Worm (Caenorhabditis elegans) whole organism, early embryonic: ENCODE data around the gene nhr-138.

Experiments
- F13C5.2 ChIP-seq: sonication (generic microtip); optimal IDR thresholded peaks from 2 replicates; lab custom pipeline; 2017; ENCODE audit warnings: mild to moderate bottlenecking, missing genetic modification characterization, inconsistent platforms, missing compliant biosample characterization
- ama-1 ChIP-seq: fragments of 150-350 bp; optimal IDR thresholded peaks from 2 replicates; lab custom pipeline; 2014
- ets-7 ChIP-seq: sonication (generic microtip); optimal IDR thresholded peaks from 2 replicates; lab custom pipeline; 2016; ENCODE audit warnings: missing genotype, missing genetic modification characterization, missing compliant biosample characterization
- hmbx-1 ChIP-seq: sonication (generic microtip); optimal IDR thresholded peaks from 2 replicates; lab custom pipeline; 2016; ENCODE audit warnings: mild to moderate bottlenecking, missing genetic modification characterization, missing compliant biosample characterization
- tbx-37 ChIP-seq: fragments of 200-800 bp; sonication (Bioruptor generic); conservative IDR thresholded peaks from 2 replicates; pipeline ENCODE4 v1.3.6; 2022; ENCODE audit warnings: missing genetic modification reagents, missing genetic modification characterization, missing compliant biosample characterization

- TF ChIP-seq ama-1 (lab: Kevin White, UChicago) = no peak
- TF ChIP-seq hmbx-1 (tag; lab: Kevin White, UChicago) = no peak
- TF ChIP-seq F13C5.2 = no peak
- no peak for TF ChIP-seq tbx-37
- no peak for TF ChIP-seq ets-7 (tag; lab: Kevin White, UChicago)
Measured at ce11 chrIV:9728376-9728775, 3.3 kb downstream of the nhr-138 start, which contains the start of gene nhr-100.
